Worm (Caenorhabditis elegans): ENCODE data around the gene srw-11.

DNA sequence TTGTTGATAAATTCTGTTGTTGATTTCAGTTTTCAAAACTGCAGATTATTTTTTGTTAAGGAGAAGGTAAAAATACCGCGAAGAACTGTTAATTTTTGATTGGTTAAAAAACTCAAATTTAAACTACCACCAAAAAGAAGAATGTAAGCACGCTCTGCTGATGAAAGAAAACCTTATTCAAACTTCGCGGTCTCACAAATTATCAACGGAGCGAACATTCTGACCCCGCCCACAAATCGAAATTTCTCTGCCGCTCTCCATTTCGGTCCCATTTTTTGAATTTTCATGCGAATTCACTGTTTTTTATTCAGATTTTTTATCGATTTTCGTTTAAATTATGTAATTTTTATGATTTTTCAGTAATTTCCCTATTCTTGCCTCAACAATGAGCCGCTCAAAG is 50.5 kb downstream of the srw-11 start, which contains the start of gene cyn-3:
- TF ChIP-seq tab-1 (GFP tag; IDR thresholded peaks at IDR 0.05) (no peak), ref-1 (GFP tag; conservative IDR thresholded peaks at IDR 0.05) (no peak), flt-1 (GFP tag; IDR thresholded peaks at IDR 0.05) (no peak), klf-2 (GFP tag; conservative IDR thresholded peaks at IDR 0.05) (no peak), cog-1 (tag; optimal IDR thresholded peaks at IDR 0.05) (no peak), ztf-29 (GFP tag; IDR thresholded peaks at IDR 0.05) (no peak), med-1 (GFP tag; optimal IDR thresholded peaks at IDR 0.05; ENCODE audit: insufficient read depth) (no peak)
